Fruit fly (Drosophila melanogaster): ENCODE data around the gene Srp54k.

DNA sequence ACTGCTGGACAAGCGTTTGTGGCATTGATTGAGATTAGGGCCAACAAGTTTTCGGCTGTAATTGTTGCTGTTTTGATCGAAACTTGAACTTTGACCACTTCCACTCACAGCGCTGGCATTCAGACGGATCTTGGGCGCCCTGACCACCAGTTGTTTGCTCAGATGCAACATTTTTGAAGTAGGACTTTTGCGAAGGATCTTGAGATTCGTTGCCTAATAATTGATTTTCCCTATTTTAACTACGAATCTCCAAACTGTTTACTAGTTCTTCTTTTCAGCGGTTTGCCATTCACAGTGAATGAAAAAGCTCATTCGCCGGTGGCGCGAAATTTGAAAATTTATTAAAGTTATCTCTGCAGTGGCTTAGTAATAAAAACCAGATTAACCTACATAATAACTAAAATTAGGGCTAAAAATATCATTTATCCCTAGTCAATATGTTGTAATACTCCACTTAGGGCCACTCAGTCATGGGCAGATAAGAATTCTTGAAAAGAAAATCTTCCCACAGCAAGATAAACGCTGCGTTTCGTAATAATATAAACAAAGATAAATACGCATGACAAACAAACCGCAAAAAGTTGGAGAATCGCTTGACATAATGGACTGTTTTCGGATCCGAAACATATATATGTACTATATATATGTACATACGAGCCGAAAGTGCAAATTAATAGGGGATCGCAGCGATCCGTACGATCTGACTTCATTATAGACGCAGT is 10.9 kb upstream of the Srp54k start, which contains the start of the genes Dhrs4 and Gdap1:
- TF ChIP-seq psq (optimal IDR thresholded peaks at IDR 0.05) (no peak), ttk (optimal IDR thresholded peaks at IDR 0.05) (no peak), h (optimal IDR thresholded peaks at IDR 0.05) (no peak)
